Fruit fly (Drosophila melanogaster) whole organism, embryonic: Measurements from ENCODE around the gene sro.

Experiments
- Bgb ChIP-seq: fragments of 200-800 bp; sonication (Bioruptor generic); IDR thresholded peaks from 2 replicates; pipeline ENCODE4 v1.3.6; 2022; ENCODE audit warnings: missing biosample characterization, missing genetic modification characterization; ENCODE audit not compliant: partially characterized antibody
- CG10274 ChIP-seq: fragments of 200-800 bp; sonication (Bioruptor generic); optimal IDR thresholded peaks from 3 replicates; lab custom pipeline; 2017; ENCODE audit warnings: missing biosample characterization, mild to moderate bottlenecking, missing genetic modification characterization
- CG11723 ChIP-seq: fragments of 200-800 bp; sonication (Bioruptor generic); optimal IDR thresholded peaks from 2 replicates; lab custom pipeline; 2017; ENCODE audit warnings: missing biosample characterization, mild to moderate bottlenecking, missing genetic modification characterization
- CG12236 ChIP-seq: fragments of 200-800 bp; sonication (Bioruptor generic); optimal IDR thresholded peaks from 2 replicates; lab custom pipeline; 2016; ENCODE audit warnings: missing biosample characterization, missing genetic modification characterization
- CG15696 ChIP-seq: fragments of 200-800 bp; sonication (Bioruptor generic); optimal IDR thresholded peaks from 2 replicates; lab custom pipeline; 2019; ENCODE audit warnings: missing biosample characterization, mild to moderate bottlenecking, missing genetic modification characterization, moderate library complexity
- CG16815 ChIP-seq: fragments of 200-800 bp; sonication (Bioruptor generic); optimal IDR thresholded peaks from 3 replicates; lab custom pipeline; 2017; ENCODE audit warnings: missing biosample characterization, mild to moderate bottlenecking, missing genetic modification characterization
- CG17385 ChIP-seq: fragments of 200-800 bp; sonication (Bioruptor generic); optimal IDR thresholded peaks from 3 replicates; lab custom pipeline; 2018; ENCODE audit warnings: missing biosample characterization, mild to moderate bottlenecking, missing genetic modification characterization
- CG17829 ChIP-seq: fragments of 200-800 bp; optimal IDR thresholded peaks from 2 replicates; lab custom pipeline; 2019; ENCODE audit warnings: missing biosample characterization, mild to moderate bottlenecking, missing genetic modification characterization, moderate library complexity
- CG32532 ChIP-seq: fragments of 200-800 bp; sonication (Bioruptor generic); IDR thresholded peaks from 2 replicates; pipeline ENCODE4 v1.3.6; 2022; ENCODE audit warnings: missing biosample characterization, missing genetic modification characterization
- CG33213 ChIP-seq: fragments of 200-800 bp; sonication (Bioruptor generic); optimal IDR thresholded peaks from 3 replicates; lab custom pipeline; 2016; ENCODE audit warnings: missing biosample characterization, missing genetic modification characterization
- CG33557 ChIP-seq: fragments of 200-800 bp; sonication (Bioruptor generic); optimal IDR thresholded peaks from 2 replicates; lab custom pipeline; 2019; ENCODE audit warnings: missing biosample characterization, mild to moderate bottlenecking, missing genetic modification characterization, moderate library complexity
- CG34224 ChIP-seq: fragments of 200-800 bp; sonication (Bioruptor generic); IDR thresholded peaks from 3 replicates; pipeline ENCODE4 v1.3.6; 2022; ENCODE audit warnings: missing biosample characterization, missing genetic modification characterization; ENCODE audit not compliant: partially characterized antibody
- CG3995 ChIP-seq: fragments of 200-800 bp; sonication (Bioruptor generic); optimal IDR thresholded peaks from 3 replicates; lab custom pipeline; 2016; ENCODE audit warnings: missing biosample characterization, missing genetic modification characterization
- CG42726 ChIP-seq: fragments of 200-800 bp; sonication (Bioruptor generic); IDR thresholded peaks from 2 replicates; pipeline ENCODE4 v1.3.6; 2022; ENCODE audit warnings: missing biosample characterization, missing genetic modification characterization; ENCODE audit not compliant: partially characterized antibody
- CG4617 ChIP-seq: fragments of 200-800 bp; sonication (Bioruptor generic); optimal IDR thresholded peaks from 3 replicates; lab custom pipeline; 2016; ENCODE audit warnings: missing biosample characterization, missing genetic modification characterization, borderline replicate concordance
- CG4820 ChIP-seq: fragments of 200-800 bp; sonication (Bioruptor generic); optimal IDR thresholded peaks from 3 replicates; lab custom pipeline; 2016; ENCODE audit warnings: missing biosample characterization, missing genetic modification characterization
- CG7745 ChIP-seq: fragments of 200-800 bp; sonication (Bioruptor generic); optimal IDR thresholded peaks from 2 replicates; lab custom pipeline; 2018; ENCODE audit warnings: missing biosample characterization, mild to moderate bottlenecking, missing genetic modification characterization, moderate library complexity
- CG7928 ChIP-seq: fragments of 200-800 bp; sonication (Bioruptor generic); optimal IDR thresholded peaks from 2 replicates; lab custom pipeline; 2017; ENCODE audit warnings: missing biosample characterization, mild to moderate bottlenecking, missing genetic modification characterization
- CG9797 ChIP-seq: fragments of 200-800 bp; sonication (Bioruptor generic); optimal IDR thresholded peaks from 3 replicates; lab custom pipeline; 2018; ENCODE audit warnings: missing biosample characterization, mild to moderate bottlenecking, missing genetic modification characterization
- D19A ChIP-seq: fragments of 200-800 bp; optimal IDR thresholded peaks from 3 replicates; lab custom pipeline; 2019; ENCODE audit warnings: missing biosample characterization, mild to moderate bottlenecking, missing genetic modification characterization, moderate library complexity
- Deaf1 ChIP-seq: fragments of 200-800 bp; optimal IDR thresholded peaks from 3 replicates; lab custom pipeline; 2019; ENCODE audit warnings: missing biosample characterization, mild to moderate bottlenecking, missing genetic modification characterization, moderate library complexity
- Gsc ChIP-seq: fragments of 200-800 bp; sonication (Bioruptor generic); IDR thresholded peaks from 2 replicates; pipeline ENCODE4 v1.3.6; 2022; ENCODE audit warnings: missing biosample characterization, missing genetic modification characterization
- H15 ChIP-seq: fragments of 200-800 bp; sonication (Bioruptor generic); IDR thresholded peaks from 3 replicates; pipeline ENCODE4 v1.3.6; 2022; ENCODE audit warnings: missing biosample characterization, missing genetic modification characterization
- HLHmδ ChIP-seq: fragments of 200-800 bp; sonication (Bioruptor generic); optimal IDR thresholded peaks from 2 replicates; lab custom pipeline; 2018; ENCODE audit warnings: missing biosample characterization, mild to moderate bottlenecking, missing genetic modification characterization, moderate library complexity
- Hey ChIP-seq: fragments of 200-800 bp; sonication (Bioruptor generic); optimal IDR thresholded peaks from 3 replicates; lab custom pipeline; 2018; ENCODE audit warnings: missing biosample characterization, mild to moderate bottlenecking, missing genetic modification characterization
- Rx ChIP-seq: fragments of 200-800 bp; sonication (Bioruptor generic); IDR thresholded peaks from 2 replicates; pipeline ENCODE4 v1.3.6; 2022; ENCODE audit warnings: missing biosample characterization, missing genetic modification characterization
- Scr ChIP-seq: fragments of 200-800 bp; sonication (Bioruptor generic); IDR thresholded peaks from 2 replicates; pipeline ENCODE4 v1.3.6; 2022; ENCODE audit warnings: missing biosample characterization, missing genetic modification characterization; ENCODE audit not compliant: partially characterized antibody
- Sin3A ChIP-seq: fragments of >200 bp; optimal IDR thresholded peaks from 2 replicates; lab custom pipeline; 2018
- Xrp1 ChIP-seq: fragments of 200-800 bp; sonication (Bioruptor generic); IDR thresholded peaks from 2 replicates; pipeline ENCODE4 v1.3.6; 2022; ENCODE audit warnings: missing biosample characterization, missing genetic modification characterization
- ap ChIP-seq: fragments of 200-800 bp; sonication (Bioruptor generic); IDR thresholded peaks from 2 replicates; pipeline ENCODE4 v1.3.6; 2022; ENCODE audit warnings: missing biosample characterization, missing genetic modification characterization
- cg ChIP-seq: fragments of 200-800 bp; sonication (Bioruptor generic); optimal IDR thresholded peaks from 3 replicates; lab custom pipeline; 2019; ENCODE audit warnings: missing biosample characterization, mild to moderate bottlenecking, missing genetic modification characterization, moderate library complexity
- dimm ChIP-seq: fragments of 200-800 bp; sonication (Bioruptor generic); IDR thresholded peaks from 2 replicates; pipeline ENCODE4 v1.3.6; 2022; ENCODE audit warnings: missing biosample characterization, missing genetic modification characterization
- dmrt99B ChIP-seq: fragments of 200-800 bp; sonication (Bioruptor generic); optimal IDR thresholded peaks from 2 replicates; lab custom pipeline; 2018; ENCODE audit warnings: missing biosample characterization, mild to moderate bottlenecking, missing genetic modification characterization, moderate library complexity
- emc ChIP-seq: fragments of 200-800 bp; sonication (Bioruptor generic); optimal IDR thresholded peaks from 2 replicates; lab custom pipeline; 2016; ENCODE audit warnings: missing biosample characterization, missing genetic modification characterization
- eyg ChIP-seq: fragments of 200-800 bp; sonication (Bioruptor generic); optimal IDR thresholded peaks from 3 replicates; lab custom pipeline; 2016; ENCODE audit warnings: missing biosample characterization, missing genetic modification characterization
- fd102C ChIP-seq: fragments of 200-800 bp; sonication (Bioruptor generic); optimal IDR thresholded peaks from 2 replicates; lab custom pipeline; 2018; ENCODE audit warnings: missing biosample characterization, mild to moderate bottlenecking, missing genetic modification characterization, moderate library complexity
- gcm ChIP-seq: fragments of 200-800 bp; sonication (Bioruptor generic); optimal IDR thresholded peaks from 2 replicates; lab custom pipeline; 2019; ENCODE audit warnings: missing biosample characterization, mild to moderate bottlenecking, missing genetic modification characterization, moderate library complexity
- gem ChIP-seq: fragments of 200-800 bp; sonication (Bioruptor generic); optimal IDR thresholded peaks from 2 replicates; lab custom pipeline; 2019; ENCODE audit warnings: missing biosample characterization, mild to moderate bottlenecking, missing genetic modification characterization, moderate library complexity
- ind ChIP-seq: fragments of 200-800 bp; sonication (Bioruptor generic); optimal IDR thresholded peaks from 3 replicates; lab custom pipeline; 2016; ENCODE audit warnings: missing biosample characterization, missing genetic modification characterization
- nerfin-1 ChIP-seq: fragments of 200-800 bp; sonication (Bioruptor generic); optimal IDR thresholded peaks from 3 replicates; lab custom pipeline; 2019; ENCODE audit warnings: missing biosample characterization, mild to moderate bottlenecking, missing genetic modification characterization, moderate library complexity
- pan ChIP-seq, 4 experiments: fragments of >200 bp in 3 of 4; fragments of 200-800 bp in 1 of 4; sonication (Bioruptor generic) in 1 of 4; optimal IDR thresholded peaks in 3 of 4; IDR thresholded peaks in 1 of 4; 2 replicates each; pipeline versions ENCODE4 v1.3.6 to Lab custom; 2017 to 2022; ENCODE audit warnings: missing biosample characterization in 2 of 4, missing genetic modification characterization in 2 of 4, mixed read lengths in 1 of 4
- salm ChIP-seq: fragments of 200-800 bp; sonication (Bioruptor generic); optimal IDR thresholded peaks from 2 replicates; lab custom pipeline; 2018; ENCODE audit warnings: missing biosample characterization, mild to moderate bottlenecking, missing genetic modification characterization
- scrt ChIP-seq: fragments of 200-800 bp; sonication (Bioruptor generic); optimal IDR thresholded peaks from 2 replicates; lab custom pipeline; 2018; ENCODE audit warnings: missing biosample characterization, mild to moderate bottlenecking, missing genetic modification characterization, moderate library complexity
- sens ChIP-seq: fragments of 200-800 bp; sonication (Bioruptor generic); peaks from one replicate; lab custom pipeline; 2016; ENCODE audit warnings: missing biosample characterization, missing genetic modification characterization
- twi ChIP-seq: fragments of 200-800 bp; optimal IDR thresholded peaks from 2 replicates; lab custom pipeline; 2019; ENCODE audit warnings: missing biosample characterization, mild to moderate bottlenecking, missing genetic modification characterization, moderate library complexity
- unpg ChIP-seq: fragments of 200-800 bp; sonication (Bioruptor generic); optimal IDR thresholded peaks from 3 replicates; lab custom pipeline; 2018; ENCODE audit warnings: missing biosample characterization, mild to moderate bottlenecking, missing genetic modification characterization, moderate library complexity
- vnd ChIP-seq: fragments of 200-800 bp; sonication (Bioruptor generic); IDR thresholded peaks from 3 replicates; pipeline ENCODE4 v1.3.6; 2022; ENCODE audit warnings: missing biosample characterization, missing genetic modification characterization; ENCODE audit not compliant: partially characterized antibody
- zfh1 ChIP-seq: fragments of 200-800 bp; sonication (Bioruptor generic); IDR thresholded peaks from 3 replicates; pipeline ENCODE4 v1.3.6; 2022; ENCODE audit warnings: missing biosample characterization, missing genetic modification characterization

The sro gene

dm6 chr3R:29765267-29766095, 28.9 kb upstream of the sro start, which contains the start of gene kay (continued):
- TF ChIP-seq fd102C (GFP tag; lab: Kevin White, UChicago): no peak
- TF ChIP-seq cg (GFP tag; lab: Kevin White, UChicago): peak; percentile 49
- peak; percentile 29 for TF ChIP-seq D19A
- TF ChIP-seq dimm (GFP tag; lab: Robert Waterston, UW): no peak
- no peak for TF ChIP-seq Sin3A
- TF ChIP-seq sens: peak; percentile 29
- TF ChIP-seq CG3995: no peak
- peak; percentile 59 for TF ChIP-seq CG17385 (GFP tag; lab: Kevin White, UChicago)
- no peak for TF ChIP-seq unpg (GFP tag; lab: Kevin White, UChicago)
- TF ChIP-seq CG4820 (GFP tag; lab: Kevin White, UChicago): no peak
- TF ChIP-seq CG42726: 0 out of 2 replicates have a peak, but pooled peaks have one; percentile 19
- TF ChIP-seq HLHmδ (GFP tag; lab: Kevin White, UChicago): no peak
- TF ChIP-seq CG12236: no peak
- TF ChIP-seq dmrt99B (tag; lab: Kevin White, UChicago): no peak
- TF ChIP-seq CG11723: no peak
- no peak for TF ChIP-seq CG17829
- TF ChIP-seq CG16815 (GFP tag; lab: Kevin White, UChicago): no peak
- no peak for TF ChIP-seq CG10274
- TF ChIP-seq CG7745 (tag; lab: Kevin White, UChicago): no peak
- no peak for TF ChIP-seq CG4617
- 0 out of 3 replicates have a peak, but pooled peaks have one; percentile 25 for TF ChIP-seq CG34224 (GFP tag; lab: Robert Waterston, UW)
- no peak for TF ChIP-seq scrt (GFP tag; lab: Kevin White, UChicago)
- TF ChIP-seq ind (GFP tag; lab: Kevin White, UChicago): no peak
- TF ChIP-seq CG15696 (tag; lab: Kevin White, UChicago): no peak
- TF ChIP-seq CG7928: no peak
- no peak for TF ChIP-seq salm (tag; lab: Kevin White, UChicago)
- no peak for TF ChIP-seq gcm
- TF ChIP-seq ap (GFP tag; lab: Robert Waterston, UW): no peak
- no peak for TF ChIP-seq CG9797 (GFP tag; lab: Kevin White, UChicago)
- no peak for TF ChIP-seq Hey
- TF ChIP-seq Deaf1 (tag; lab: Kevin White, UChicago): peak; percentile 96
- TF ChIP-seq Xrp1: no peak
- no peak for TF ChIP-seq emc
- 0 out of 3 replicates have a peak, but pooled peaks have one; percentile 6 for TF ChIP-seq vnd
- no peak for TF ChIP-seq CG33557 (GFP tag; lab: Kevin White, UChicago)
- no peak for TF ChIP-seq CG33213 (GFP tag; lab: Kevin White, UChicago)
- no peak for TF ChIP-seq twi (tag; lab: Kevin White, UChicago)
- no peak for TF ChIP-seq Scr (GFP tag; lab: Robert Waterston, UW)
- TF ChIP-seq Rx: no peak
- TF ChIP-seq eyg (GFP tag; lab: Kevin White, UChicago): no peak
- TF ChIP-seq nerfin-1 (tag; lab: Kevin White, UChicago): no peak
- TF ChIP-seq CG32532 (GFP tag; lab: Robert Waterston, UW): 0 out of 2 replicates have a peak, but pooled peaks have one; percentile 18
- TF ChIP-seq Bgb (GFP tag; lab: Robert Waterston, UW): peak; percentile 33; the same call in 1 of the 2 replicates
- TF ChIP-seq zfh1 (GFP tag; lab: Robert Waterston, UW): no peak
- TF ChIP-seq H15: no peak
- no peak for TF ChIP-seq gem
- TF ChIP-seq Gsc (GFP tag; lab: Robert Waterston, UW): no peak
- TF ChIP-seq pan (optimal IDR thresholded peaks at IDR 0.05; lab: Kevin White, UChicago): no peak
- peak in 1 of 2 experiments; percentile 36 for TF ChIP-seq pan (GFP tag; optimal IDR thresholded peaks at IDR 0.05 in 1 of 2, IDR thresholded peaks at IDR 0.05 in 1 of 2)
